Worm (Caenorhabditis elegans): ENCODE measurements around the gene mob-1.

- TF ChIP-seq tbx-11 (GFP tag; IDR thresholded peaks at IDR 0.05): no peak
- TF ChIP-seq ama-1 (optimal IDR thresholded peaks at IDR 0.05): no peak
- TF ChIP-seq sea-1 (GFP tag; conservative IDR thresholded peaks at IDR 0.05): no peak
- no peak for TF ChIP-seq ceh-13 (GFP tag; optimal IDR thresholded peaks at IDR 0.05)
- no peak for TF ChIP-seq ets-7 (tag; optimal IDR thresholded peaks at IDR 0.05)
- TF ChIP-seq aly-1 (tag; optimal IDR thresholded peaks at IDR 0.05): no peak
- no peak for TF ChIP-seq flt-1 (GFP tag; IDR thresholded peaks at IDR 0.05)
- no peak for TF ChIP-seq F13C5.2 (tag; optimal IDR thresholded peaks at IDR 0.05)
- TF ChIP-seq hnd-1 (tag; optimal IDR thresholded peaks at IDR 0.05): no peak
- no peak for TF ChIP-seq scrt-1 (GFP tag; IDR thresholded peaks at IDR 0.05)
- no peak for TF ChIP-seq ceh-36 (tag; optimal IDR thresholded peaks at IDR 0.05)
- TF ChIP-seq tbx-37 (GFP tag; conservative IDR thresholded peaks at IDR 0.05): no peak
These were observed 25.0 kb downstream of the mob-1 start, which contains the start of gene let-653 for ce11 chrIV:11885313-11885712.
